Fruit fly (Drosophila melanogaster) whole organism, embryonic: ENCODE results near the gene phol.

Experiments
- C15 ChIP-seq: fragments of 200-800 bp; sonication (Bioruptor generic); IDR thresholded peaks from 3 replicates; pipeline ENCODE4 v1.3.6; 2022; ENCODE audit warnings: missing biosample characterization, missing genetic modification characterization
- CG10321 ChIP-seq: fragments of 200-800 bp; sonication (Bioruptor generic); IDR thresholded peaks from 2 replicates; pipeline ENCODE4 v1.3.6; 2022; ENCODE audit warnings: missing biosample characterization, missing genetic modification characterization
- CG10366 ChIP-seq: fragments of 200-800 bp; sonication (Bioruptor generic); IDR thresholded peaks from 2 replicates; pipeline ENCODE4 v1.3.6; 2022; ENCODE audit warnings: missing biosample characterization, missing genetic modification characterization
- CG11247 ChIP-seq: fragments of 200-800 bp; sonication (Bioruptor generic); IDR thresholded peaks from 2 replicates; pipeline ENCODE4 v1.3.6; 2022; ENCODE audit warnings: missing biosample characterization, missing genetic modification characterization
- CG13287 ChIP-seq: fragments of 200-800 bp; sonication (Bioruptor generic); IDR thresholded peaks from 2 replicates; pipeline ENCODE4 v1.3.6; 2022; ENCODE audit warnings: missing biosample characterization, missing genetic modification characterization; ENCODE audit not compliant: partially characterized antibody
- CG13775 ChIP-seq: fragments of 200-800 bp; sonication (Bioruptor generic); optimal IDR thresholded peaks from 3 replicates; lab custom pipeline; 2017; ENCODE audit warnings: missing biosample characterization, mild to moderate bottlenecking, missing genetic modification characterization
- CG14014 ChIP-seq: fragments of 200-800 bp; sonication (Bioruptor generic); IDR thresholded peaks from 2 replicates; pipeline ENCODE4 v1.3.6; 2022; ENCODE audit warnings: missing biosample characterization, missing genetic modification characterization
- CG17186 ChIP-seq: fragments of 200-800 bp; sonication (Bioruptor generic); optimal IDR thresholded peaks from 3 replicates; lab custom pipeline; 2017; ENCODE audit warnings: missing biosample characterization, missing genetic modification reagents, missing genetic modification characterization
- CG17612 ChIP-seq: fragments of 200-800 bp; sonication (Bioruptor generic); IDR thresholded peaks from 2 replicates; pipeline ENCODE4 v1.3.6; 2022; ENCODE audit warnings: missing biosample characterization, missing genetic modification characterization
- CG18262 ChIP-seq: fragments of 200-800 bp; optimal IDR thresholded peaks from 3 replicates; lab custom pipeline; 2019; ENCODE audit warnings: missing biosample characterization, mild to moderate bottlenecking, missing genetic modification characterization, moderate library complexity
- CG2120 ChIP-seq: fragments of 200-800 bp; sonication (Bioruptor generic); optimal IDR thresholded peaks from 3 replicates; lab custom pipeline; 2016; ENCODE audit warnings: missing biosample characterization, missing genetic modification characterization
- CG2199 ChIP-seq: fragments of 200-800 bp; sonication (Bioruptor generic); IDR thresholded peaks from 3 replicates; pipeline ENCODE4 v1.3.6; 2022; ENCODE audit warnings: missing biosample characterization, missing genetic modification characterization
- CG2712 ChIP-seq: fragments of 200-800 bp; optimal IDR thresholded peaks from 3 replicates; lab custom pipeline; 2019; ENCODE audit warnings: missing biosample characterization, mild to moderate bottlenecking, missing genetic modification characterization, moderate library complexity
- CG31224 ChIP-seq: fragments of 200-800 bp; sonication (Bioruptor generic); IDR thresholded peaks from 2 replicates; pipeline ENCODE4 v1.3.6; 2022; ENCODE audit warnings: missing biosample characterization, missing genetic modification characterization
- CG3163 ChIP-seq: fragments of 200-800 bp; sonication (Bioruptor generic); optimal IDR thresholded peaks from 3 replicates; lab custom pipeline; 2016; ENCODE audit warnings: missing biosample characterization, missing genetic modification characterization
- CG3281 ChIP-seq: fragments of 200-800 bp; sonication (Bioruptor generic); optimal IDR thresholded peaks from 3 replicates; lab custom pipeline; 2017; ENCODE audit warnings: missing biosample characterization, mild to moderate bottlenecking, missing genetic modification characterization
- CG3847 ChIP-seq: fragments of 200-800 bp; sonication (Bioruptor generic); IDR thresholded peaks from 2 replicates; pipeline ENCODE4 v1.3.6; 2022; ENCODE audit warnings: missing biosample characterization, missing genetic modification characterization
- CG4328 ChIP-seq: fragments of 200-800 bp; sonication (Bioruptor generic); optimal IDR thresholded peaks from 3 replicates; lab custom pipeline; 2017; ENCODE audit warnings: missing biosample characterization, missing genetic modification reagents, missing genetic modification characterization
- CG4707 ChIP-seq: fragments of 200-800 bp; sonication (Bioruptor generic); optimal IDR thresholded peaks from 2 replicates; lab custom pipeline; 2018; ENCODE audit warnings: missing biosample characterization, mild to moderate bottlenecking, missing genetic modification characterization, moderate library complexity
- CG6654 ChIP-seq: fragments of 200-800 bp; sonication (Bioruptor generic); optimal IDR thresholded peaks from 2 replicates; lab custom pipeline; 2017; ENCODE audit warnings: missing biosample characterization, mild to moderate bottlenecking, missing genetic modification characterization
- CG6765 ChIP-seq: fragments of 200-800 bp; sonication (Bioruptor generic); optimal IDR thresholded peaks from 3 replicates; lab custom pipeline; 2017; ENCODE audit warnings: missing biosample characterization, mild to moderate bottlenecking, missing genetic modification characterization
- CG7786 ChIP-seq: fragments of 200-800 bp; sonication (Bioruptor generic); optimal IDR thresholded peaks from 2 replicates; lab custom pipeline; 2016; ENCODE audit warnings: missing biosample characterization, missing genetic modification characterization
- CG7928 ChIP-seq: fragments of 200-800 bp; sonication (Bioruptor generic); optimal IDR thresholded peaks from 2 replicates; lab custom pipeline; 2017; ENCODE audit warnings: missing biosample characterization, mild to moderate bottlenecking, missing genetic modification characterization
- CG7987 ChIP-seq: fragments of 200-800 bp; sonication (Bioruptor generic); optimal IDR thresholded peaks from 2 replicates; lab custom pipeline; 2018; ENCODE audit warnings: missing biosample characterization, mild to moderate bottlenecking, missing genetic modification characterization, moderate library complexity
- Dbx ChIP-seq: fragments of 200-800 bp; sonication (Bioruptor generic); IDR thresholded peaks from 3 replicates; pipeline ENCODE4 v1.3.6; 2022; ENCODE audit warnings: missing biosample characterization, missing genetic modification characterization
- Dip2 ChIP-seq: fragments of 200-800 bp; sonication (Bioruptor generic); IDR thresholded peaks from 2 replicates; pipeline ENCODE4 v1.3.6; 2022; ENCODE audit warnings: missing biosample characterization, missing genetic modification characterization
- Ets97D ChIP-seq: fragments of 200-800 bp; sonication (Bioruptor generic); optimal IDR thresholded peaks from 3 replicates; lab custom pipeline; 2016; ENCODE audit warnings: missing biosample characterization, missing genetic modification characterization
- HLH54F ChIP-seq: fragments of 200-800 bp; sonication (Bioruptor generic); optimal IDR thresholded peaks from 3 replicates; lab custom pipeline; 2016; ENCODE audit warnings: missing biosample characterization, missing genetic modification characterization
- HmgZ ChIP-seq: fragments of 200-800 bp; sonication (Bioruptor generic); optimal IDR thresholded peaks from 2 replicates; lab custom pipeline; 2018; ENCODE audit warnings: missing biosample characterization, mild to moderate bottlenecking, missing genetic modification characterization
- Hmx ChIP-seq: fragments of 200-800 bp; sonication (Bioruptor generic); optimal IDR thresholded peaks from 2 replicates; lab custom pipeline; 2016; ENCODE audit warnings: missing biosample characterization, missing genetic modification characterization
- Lim3 ChIP-seq: fragments of 200-800 bp; sonication (Bioruptor generic); IDR thresholded peaks from 2 replicates; pipeline ENCODE4 v1.3.6; 2022; ENCODE audit warnings: missing biosample characterization, missing genetic modification characterization
- Med ChIP-seq: fragments of 200-800 bp; sonication (Bioruptor generic); peaks from one replicate; lab custom pipeline; 2016; ENCODE audit warnings: missing biosample characterization, missing genetic modification characterization, mild to moderate bottlenecking, inconsistent platforms, moderate library complexity
- NC2β ChIP-seq: fragments of 200-800 bp; sonication (Bioruptor generic); optimal IDR thresholded peaks from 2 replicates; lab custom pipeline; 2016; ENCODE audit warnings: missing biosample characterization, missing genetic modification characterization
- Opbp ChIP-seq: fragments of 200-800 bp; sonication (Bioruptor generic); IDR thresholded peaks from 3 replicates; pipeline ENCODE4 v1.3.6; 2022; ENCODE audit warnings: missing biosample characterization, missing genetic modification characterization; ENCODE audit not compliant: partially characterized antibody
- Vsx1 ChIP-seq: fragments of 200-800 bp; sonication (Bioruptor generic); optimal IDR thresholded peaks from 2 replicates; lab custom pipeline; 2017; ENCODE audit warnings: missing biosample characterization, mild to moderate bottlenecking, missing genetic modification characterization, missing genetic modification reagents
- ato ChIP-seq: fragments of 200-800 bp; sonication (Bioruptor generic); IDR thresholded peaks from 2 replicates; pipeline ENCODE4 v1.3.6; 2022; ENCODE audit warnings: missing biosample characterization, missing genetic modification characterization; ENCODE audit not compliant: partially characterized antibody
- bowl ChIP-seq: fragments of 200-800 bp; sonication (Bioruptor generic); IDR thresholded peaks from 2 replicates; pipeline ENCODE4 v1.3.6; 2022; ENCODE audit warnings: missing biosample characterization, missing genetic modification characterization
- chif ChIP-seq, 2 experiments: fragments of 200-800 bp; sonication (Bioruptor generic); optimal IDR thresholded peaks; 3 replicates each; lab custom pipeline; 2016; ENCODE audit warnings: missing biosample characterization in 2 of 2, missing genetic modification characterization in 2 of 2
- dan ChIP-seq: fragments of 200-800 bp; sonication (Bioruptor generic); IDR thresholded peaks from 2 replicates; pipeline ENCODE4 v1.3.6; 2022; ENCODE audit warnings: missing biosample characterization, missing genetic modification characterization
- gro ChIP-seq: fragments of 200-800 bp; sonication (Bioruptor generic); optimal IDR thresholded peaks from 2 replicates; lab custom pipeline; 2016; ENCODE audit warnings: missing biosample characterization, missing genetic modification characterization
- gsb ChIP-seq: fragments of 200-800 bp; sonication (Bioruptor generic); IDR thresholded peaks from 2 replicates; pipeline ENCODE4 v1.3.6; 2022; ENCODE audit warnings: missing biosample characterization, missing genetic modification characterization
- h ChIP-seq: fragments of >200 bp; optimal IDR thresholded peaks from 2 replicates; lab custom pipeline; 2017
- mld ChIP-seq: fragments of 200-800 bp; sonication (Bioruptor generic); IDR thresholded peaks from 3 replicates; pipeline ENCODE4 v1.3.6; 2022; ENCODE audit warnings: missing biosample characterization, missing genetic modification characterization; ENCODE audit not compliant: partially characterized antibody
- p53 ChIP-seq: fragments of 200-800 bp; sonication (Bioruptor generic); optimal IDR thresholded peaks from 2 replicates; lab custom pipeline; 2016; ENCODE audit warnings: missing biosample characterization, missing genetic modification characterization
- peb ChIP-seq: fragments of 200-800 bp; sonication (Bioruptor generic); IDR thresholded peaks from 2 replicates; pipeline ENCODE4 v1.3.6; 2022; ENCODE audit warnings: missing biosample characterization, missing genetic modification characterization
- pho ChIP-seq: fragments of 200-800 bp; sonication (Bioruptor generic); optimal IDR thresholded peaks from 2 replicates; lab custom pipeline; 2016; ENCODE audit warnings: missing biosample characterization, missing genetic modification characterization
- phol ChIP-seq: fragments of 200-800 bp; sonication (Bioruptor generic); optimal IDR thresholded peaks from 3 replicates; lab custom pipeline; 2018; ENCODE audit warnings: missing biosample characterization, mild to moderate bottlenecking, missing genetic modification characterization, moderate library complexity
- sisA ChIP-seq: fragments of 200-800 bp; sonication (Bioruptor generic); IDR thresholded peaks from 2 replicates; pipeline ENCODE4 v1.3.6; 2022; ENCODE audit warnings: missing biosample characterization, missing genetic modification characterization
- slbo ChIP-seq: fragments of 200-800 bp; sonication (Bioruptor generic); IDR thresholded peaks from 2 replicates; pipeline ENCODE4 v1.3.6; 2022; ENCODE audit warnings: missing biosample characterization, missing genetic modification characterization
- tap ChIP-seq: fragments of 200-800 bp; optimal IDR thresholded peaks from 3 replicates; lab custom pipeline; 2019; ENCODE audit warnings: missing biosample characterization, mild to moderate bottlenecking, missing genetic modification characterization, moderate library complexity
- tgo ChIP-seq: fragments of 200-800 bp; sonication (Bioruptor generic); IDR thresholded peaks from 3 replicates; pipeline ENCODE4 v1.3.6; 2022; ENCODE audit warnings: missing biosample characterization, missing genetic modification characterization
- yki ChIP-seq: fragments of >200 bp; optimal IDR thresholded peaks from 3 replicates; lab custom pipeline; 2018

phol gene

DNA sequence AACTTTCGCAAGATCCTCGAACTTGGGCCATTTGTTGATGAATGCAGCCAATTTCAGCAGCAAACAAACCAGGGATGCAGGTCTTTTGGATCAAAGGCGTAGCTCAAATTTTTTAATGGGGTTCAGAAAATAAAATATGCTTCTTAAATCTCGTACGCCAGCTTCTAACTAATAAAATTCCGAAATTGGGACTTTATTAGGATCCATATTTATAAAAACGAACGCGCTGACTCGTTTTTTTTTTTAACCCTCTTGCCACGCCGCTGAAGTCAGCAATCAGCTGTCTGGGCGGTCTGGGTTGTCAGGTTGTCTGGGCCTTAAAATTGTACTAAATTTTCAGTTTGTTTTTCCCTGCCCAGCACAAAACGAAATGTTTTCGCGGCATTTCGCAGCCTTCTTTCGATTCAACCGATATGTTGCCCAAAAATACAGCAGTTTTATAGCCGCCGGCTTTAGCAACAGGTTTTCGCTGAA is 1.6 kb upstream of the phol start, which contains the start of gene CG3437 (continued):
- TF ChIP-seq CG6765 (peak; percentile 99), Dbx (GFP tag; lab: Robert Waterston, UW) (peak; percentile 99), Dip2 (GFP tag; lab: Robert Waterston, UW) (peak; percentile 79), CG4707 (peak; percentile 95), ato (GFP tag; lab: Robert Waterston, UW) (no peak), CG7786 (GFP tag; lab: Kevin White, UChicago) (peak; percentile 99), CG3281 (GFP tag; lab: Kevin White, UChicago) (peak; percentile 99), CG11247 (GFP tag; lab: Robert Waterston, UW) (peak; percentile 99), slbo (GFP tag; lab: Robert Waterston, UW) (peak; percentile 99), HmgZ (tag; lab: Kevin White, UChicago) (peak; percentile 99), yki (no peak), Lim3 (GFP tag; lab: Robert Waterston, UW) (peak; percentile 97), peb (GFP tag; lab: Robert Waterston, UW) (peak; percentile 98), h (lab: Kevin White, UChicago) (no peak), CG7987 (peak; percentile 97), CG13775 (GFP tag; lab: Kevin White, UChicago) (peak; percentile 98), bowl (GFP tag; lab: Robert Waterston, UW) (peak; percentile 98), pho (GFP tag; lab: Kevin White, UChicago) (peak; percentile 98), NC2β (GFP tag; lab: Kevin White, UChicago) (peak; percentile 97), phol (peak; percentile 100), CG2712 (peak; percentile 96), C15 (GFP tag; lab: Robert Waterston, UW) (peak; percentile 98), CG13287 (GFP tag; lab: Robert Waterston, UW) (peak; percentile 58; the same call in 1 of the 2 replicates), CG10321 (GFP tag; lab: Robert Waterston, UW) (peak; percentile 87), CG17186 (GFP tag; lab: Kevin White, UChicago) (peak; percentile 95), CG2199 (peak; percentile 99), Ets97D (GFP tag; lab: Kevin White, UChicago) (peak; percentile 94), CG7928 (GFP tag; lab: Kevin White, UChicago) (peak; percentile 96), CG3163 (peak; percentile 91), HLH54F (GFP tag; lab: Kevin White, UChicago) (peak; percentile 99), CG31224 (GFP tag; lab: Robert Waterston, UW) (peak; percentile 97), p53 (GFP tag; lab: Kevin White, UChicago) (peak; percentile 95), CG3847 (peak; percentile 99), gsb (peak; percentile 99), CG4328 (GFP tag; lab: Kevin White, UChicago) (peak; percentile 97), CG17612 (GFP tag; lab: Robert Waterston, UW) (peak; percentile 98), mld (GFP tag; lab: Robert Waterston, UW) (no peak), CG18262 (tag; lab: Kevin White, UChicago) (peak; percentile 96), gro (GFP tag; lab: Kevin White, UChicago) (peak; percentile 98), CG6654 (GFP tag; lab: Kevin White, UChicago) (peak; percentile 94), dan (peak; percentile 98), tgo (peak; percentile 99), Hmx (GFP tag; lab: Kevin White, UChicago) (peak; percentile 96), tap (tag; lab: Kevin White, UChicago) (peak; percentile 94), Opbp (GFP tag; lab: Robert Waterston, UW) (peak; percentile 48; the same call in 1 of the 3 replicates), CG2120 (GFP tag; lab: Kevin White, UChicago) (peak; percentile 99), CG10366 (GFP tag; lab: Robert Waterston, UW) (peak; percentile 99), CG14014 (GFP tag; lab: Robert Waterston, UW) (peak; percentile 99), sisA (GFP tag; lab: Robert Waterston, UW) (peak; percentile 99), Vsx1 (GFP tag; lab: Kevin White, UChicago) (peak; percentile 97), chif (GFP tag; optimal IDR thresholded peaks at IDR 0.05; lab: Kevin White, UChicago) (peak; percentile 97 to 99), Med (GFP tag; lab: Kevin White, UChicago) (peak; percentile 100)
